Worm (Caenorhabditis elegans) whole organism, midembryonic: ENCODE results near the gene B0563.18.

Experiments used
- cog-1 ChIP-seq: sonication (generic microtip); optimal IDR thresholded peaks from 2 replicates; lab custom pipeline; 2016; ENCODE audit warnings: missing genetic modification characterization, missing compliant biosample characterization
- flt-1 ChIP-seq: fragments of 200-800 bp; sonication (Bioruptor generic); IDR thresholded peaks from 2 replicates; pipeline ENCODE4 v1.3.6; 2022; ENCODE audit warnings: missing genetic modification characterization, missing compliant biosample characterization
- klf-2 ChIP-seq: fragments of 200-800 bp; sonication (Bioruptor generic); conservative IDR thresholded peaks from 2 replicates; pipeline ENCODE4 v1.3.6; 2022; ENCODE audit warnings: missing genetic modification reagents, missing genetic modification characterization, missing compliant biosample characterization
- med-1 ChIP-seq: sonication (generic microtip); optimal IDR thresholded peaks from 2 replicates; lab custom pipeline; 2017; ENCODE audit warnings: missing genetic modification characterization, mild to moderate bottlenecking, missing compliant biosample characterization, antibody characterized with exemption, missing genetic modification reagents; ENCODE audit not compliant: insufficient read depth
- ref-1 ChIP-seq: fragments of 200-800 bp; sonication (Bioruptor generic); conservative IDR thresholded peaks from 2 replicates; pipeline ENCODE4 v1.3.6; 2022; ENCODE audit warnings: missing genetic modification reagents, missing genetic modification characterization, missing compliant biosample characterization
- tab-1 ChIP-seq: fragments of 200-800 bp; sonication (Bioruptor generic); IDR thresholded peaks from 2 replicates; pipeline ENCODE4 v1.3.6; 2022; ENCODE audit warnings: missing genetic modification characterization, missing compliant biosample characterization
- ztf-23 ChIP-seq: fragments of 200-800 bp; sonication (Bioruptor generic); IDR thresholded peaks from 2 replicates; pipeline ENCODE4 v1.3.6; 2022; ENCODE audit warnings: missing genetic modification reagents, missing genetic modification characterization, missing compliant biosample characterization

- no peak for TF ChIP-seq klf-2
- TF ChIP-seq med-1 (GFP tag; lab: Kevin White, UChicago) = no peak
- no peak for TF ChIP-seq ztf-23 (GFP tag; lab: Robert Waterston, UW)
- TF ChIP-seq ref-1 (GFP tag; lab: Robert Waterston, UW) = no peak
- TF ChIP-seq tab-1 (GFP tag; lab: Robert Waterston, UW) = no peak
- TF ChIP-seq flt-1 = no peak
- no peak for TF ChIP-seq cog-1 (tag; lab: Kevin White, UChicago)
Measured at ce11 chrX:9172733-9173132, 355 bp downstream of the B0563.18 start.
